Fruit fly (Drosophila melanogaster) whole organism, embryonic: ENCODE results near the gene brv3.

ENCODE experiments used
- Ada2b ChIP-seq: fragments of 200-800 bp; sonication (Bioruptor generic); IDR thresholded peaks from 2 replicates; pipeline ENCODE4 v1.3.6; 2022; ENCODE audit warnings: missing biosample characterization, missing genetic modification characterization
- CG6654 ChIP-seq: fragments of 200-800 bp; sonication (Bioruptor generic); optimal IDR thresholded peaks from 2 replicates; lab custom pipeline; 2017; ENCODE audit warnings: missing biosample characterization, mild to moderate bottlenecking, missing genetic modification characterization
- Doc2 ChIP-seq: fragments of 200-800 bp; sonication (Bioruptor generic); IDR thresholded peaks from 2 replicates; pipeline ENCODE4 v1.3.6; 2022; ENCODE audit warnings: missing biosample characterization, missing genetic modification characterization
- ro ChIP-seq: fragments of 200-800 bp; sonication (Bioruptor generic); IDR thresholded peaks from 2 replicates; pipeline ENCODE4 v1.3.6; 2022; ENCODE audit warnings: missing biosample characterization, missing genetic modification characterization
- tup ChIP-seq: fragments of 200-800 bp; sonication (Bioruptor generic); optimal IDR thresholded peaks from 2 replicates; lab custom pipeline; 2016; ENCODE audit warnings: missing biosample characterization, mild to moderate bottlenecking, missing genetic modification characterization, moderate library complexity

DNA sequence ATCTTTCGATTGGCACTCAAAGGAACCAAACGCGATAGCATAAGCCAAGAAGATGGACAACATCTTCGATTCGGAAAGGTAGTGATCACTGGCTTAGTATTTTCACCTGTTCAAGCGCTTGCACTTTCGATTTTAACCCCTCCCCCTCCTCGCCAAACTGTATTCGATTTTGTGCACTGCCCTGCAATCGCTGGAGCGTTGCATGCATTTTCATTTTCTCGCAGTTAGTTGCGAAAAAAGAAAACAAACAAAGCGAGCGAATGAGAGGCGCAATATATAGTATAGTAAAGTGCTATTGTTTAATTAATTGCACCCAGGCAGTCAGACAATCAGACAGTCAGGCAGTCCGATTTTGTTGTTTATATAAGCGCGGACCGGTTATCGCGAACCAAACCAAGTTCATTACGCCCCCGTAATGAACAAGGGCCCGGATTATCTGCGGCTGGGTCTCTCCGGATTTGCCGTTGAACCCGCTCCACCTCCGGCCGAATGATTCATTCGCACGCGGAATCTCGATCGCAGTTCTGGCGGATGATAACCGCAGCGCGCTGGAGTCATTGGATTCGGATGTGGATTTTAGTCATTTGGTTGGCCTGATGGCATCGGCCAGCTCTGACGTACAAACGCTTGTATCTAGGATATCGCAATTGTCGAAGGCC is 31.2 kb downstream of the brv3 start:
- TF ChIP-seq Ada2b (GFP tag; lab: Robert Waterston, UW): no peak
- no peak for TF ChIP-seq CG6654 (GFP tag; lab: Kevin White, UChicago)
- no peak for TF ChIP-seq Doc2 (GFP tag; lab: Robert Waterston, UW)
- TF ChIP-seq ro (GFP tag; lab: Robert Waterston, UW): no peak
- no peak for TF ChIP-seq tup
